Fruit fly (Drosophila melanogaster): ENCODE measurements around the gene tnc.
A peak's percentile ranks its signal among the peaks of the same experiment; 100 is the strongest.

tnc gene

dm6 chr3R:24970323-24971067, 13.7 kb upstream of the tnc start:
- peak; percentile 47 for TF ChIP-seq CG3919 (GFP tag; optimal IDR thresholded peaks at IDR 0.05)
- peak; percentile 43 for TF ChIP-seq achi (GFP tag; optimal IDR thresholded peaks at IDR 0.05)
- peak; percentile 8 for TF ChIP-seq CG9139 (GFP tag; optimal IDR thresholded peaks at IDR 0.05)
- TF ChIP-seq CG6163 (GFP tag; IDR thresholded peaks at IDR 0.05): peak; percentile 39; the same call in 2 of the 3 replicates
- peak; percentile 65 for TF ChIP-seq fd59A (GFP tag; optimal IDR thresholded peaks at IDR 0.05)
- TF ChIP-seq esn (GFP tag; optimal IDR thresholded peaks at IDR 0.05): no peak
- TF ChIP-seq CG6808 (GFP tag; optimal IDR thresholded peaks at IDR 0.05): peak; percentile 71
- peak; percentile 60 for TF ChIP-seq dsx (GFP tag; optimal IDR thresholded peaks at IDR 0.05; ENCODE audit: poor library complexity, severe bottlenecking)
- TF ChIP-seq spab (GFP tag; optimal IDR thresholded peaks at IDR 0.05): peak; percentile 75
- peak; percentile 34 for TF ChIP-seq Sox14 (GFP tag; optimal IDR thresholded peaks at IDR 0.05)
- no peak for TF ChIP-seq Lpt (GFP tag; optimal IDR thresholded peaks at IDR 0.05)
- no peak for TF ChIP-seq fd85E (GFP tag; optimal IDR thresholded peaks at IDR 0.05)
- TF ChIP-seq Eip75B (GFP tag; optimal IDR thresholded peaks at IDR 0.05): peak; percentile 26
- TF ChIP-seq CG10669 (GFP tag; optimal IDR thresholded peaks at IDR 0.05): peak; percentile 60
- TF ChIP-seq CG32006 (GFP tag; optimal IDR thresholded peaks at IDR 0.05): peak; percentile 21
- no peak for TF ChIP-seq Gug (GFP tag; IDR thresholded peaks at IDR 0.05)
- TF ChIP-seq CG11294 (GFP tag; IDR thresholded peaks at IDR 0.05): no peak
- no peak for TF ChIP-seq eg (GFP tag; IDR thresholded peaks at IDR 0.05)
- TF ChIP-seq CG4318 (GFP tag; optimal IDR thresholded peaks at IDR 0.05): no peak
- TF ChIP-seq CG1621 (tag; optimal IDR thresholded peaks at IDR 0.05): peak; percentile 37
- TF ChIP-seq Ets96B (tag; optimal IDR thresholded peaks at IDR 0.05): peak; percentile 72
- no peak for TF ChIP-seq Eip93F (GFP tag; optimal IDR thresholded peaks at IDR 0.05)
- peak; percentile 4 for TF ChIP-seq pdm3 (GFP tag; optimal IDR thresholded peaks at IDR 0.05)
- TF ChIP-seq CG6792 (GFP tag; optimal IDR thresholded peaks at IDR 0.05): no peak
- no peak for TF ChIP-seq Sox102F (GFP tag; optimal IDR thresholded peaks at IDR 0.05)
- TF ChIP-seq CG6854 (GFP tag; optimal IDR thresholded peaks at IDR 0.05): no peak
- TF ChIP-seq Hr39 (GFP tag; optimal IDR thresholded peaks at IDR 0.05): no peak
- peak; percentile 7 to 23 for TF ChIP-seq salr (GFP tag; optimal IDR thresholded peaks at IDR 0.05)
- TF ChIP-seq CG8319 (GFP tag; optimal IDR thresholded peaks at IDR 0.05): no peak
- no peak for TF ChIP-seq topi (GFP tag; optimal IDR thresholded peaks at IDR 0.05)
- TF ChIP-seq Hr38 (GFP tag; optimal IDR thresholded peaks at IDR 0.05): no peak
- TF ChIP-seq Smox (GFP tag; optimal IDR thresholded peaks at IDR 0.05): no peak
- TF ChIP-seq CG15336 (GFP tag; IDR thresholded peaks at IDR 0.05): no peak
- peak; percentile 53 for TF ChIP-seq CG10631 (GFP tag; optimal IDR thresholded peaks at IDR 0.05)
- TF ChIP-seq lz (GFP tag; optimal IDR thresholded peaks at IDR 0.05): no peak
- peak; percentile 86 for TF ChIP-seq Eip78C (GFP tag)
- peak; percentile 1 for TF ChIP-seq OdsH (GFP tag; optimal IDR thresholded peaks at IDR 0.05)
- peak; percentile 5 for TF ChIP-seq acj6 (GFP tag; optimal IDR thresholded peaks at IDR 0.05)
- TF ChIP-seq svp (GFP tag): no peak
- TF ChIP-seq CG8632 (GFP tag; optimal IDR thresholded peaks at IDR 0.05): no peak
- TF ChIP-seq CG3032 (tag; optimal IDR thresholded peaks at IDR 0.05): peak; percentile 77
- TF ChIP-seq ss (GFP tag; optimal IDR thresholded peaks at IDR 0.05): peak; percentile 17 to 68
- no peak for TF ChIP-seq fkh (GFP tag; optimal IDR thresholded peaks at IDR 0.05)

Data from whole organism, prepupa.